Fruit fly (Drosophila melanogaster): ENCODE data around the gene CG4438.

DNA sequence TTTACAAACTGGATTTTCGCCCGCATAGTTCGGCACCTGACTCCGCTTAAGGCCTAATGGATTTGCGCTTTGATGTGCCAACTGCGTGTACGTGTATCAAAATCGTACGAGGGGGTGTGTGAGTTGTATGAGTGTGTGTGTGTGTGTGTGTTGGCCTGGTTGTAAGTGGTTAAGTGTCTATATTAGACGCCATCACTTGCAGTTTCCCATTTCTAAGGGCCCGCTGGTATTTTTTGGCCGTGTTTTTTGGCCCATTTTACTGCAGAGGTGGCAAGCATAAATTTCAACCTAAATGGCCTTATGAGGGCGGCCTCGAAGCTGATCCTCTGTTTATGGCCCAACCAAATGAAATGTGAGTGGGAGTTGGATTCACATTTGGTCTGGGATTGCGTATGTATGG lies 28.1 kb downstream of the CG4438 start:
- TF ChIP-seq CG4318 (GFP tag; optimal IDR thresholded peaks at IDR 0.05) (no peak), CG6854 (GFP tag; optimal IDR thresholded peaks at IDR 0.05) (no peak), CG6163 (GFP tag; IDR thresholded peaks at IDR 0.05) (no peak), OdsH (GFP tag; optimal IDR thresholded peaks at IDR 0.05) (no peak), fkh (GFP tag; optimal IDR thresholded peaks at IDR 0.05) (no peak), CG7368 (GFP tag; optimal IDR thresholded peaks at IDR 0.05) (no peak), Eip75B (GFP tag; optimal IDR thresholded peaks at IDR 0.05) (no peak), Eip93F (GFP tag; optimal IDR thresholded peaks at IDR 0.05) (no peak), achi (GFP tag; optimal IDR thresholded peaks at IDR 0.05) (no peak), esn (GFP tag; optimal IDR thresholded peaks at IDR 0.05) (no peak), CG6808 (GFP tag; optimal IDR thresholded peaks at IDR 0.05) (no peak), pdm3 (GFP tag; optimal IDR thresholded peaks at IDR 0.05) (no peak)
